Fruit fly (Drosophila melanogaster) Kc167 (cell line): ENCODE results near the gene CG8541.

Source experiments
- Myc ChIP-seq: fragments of >200 bp; optimal IDR thresholded peaks from 2 replicates; lab custom pipeline; 2017; ENCODE audit warnings: missing external identifiers
- h ChIP-seq: fragments of >200 bp; optimal IDR thresholded peaks from 3 replicates; lab custom pipeline; 2018; ENCODE audit warnings: missing external identifiers
- insv ChIP-seq: fragments of >200 bp; optimal IDR thresholded peaks from 3 replicates; lab custom pipeline; 2018; ENCODE audit warnings: missing external identifiers
- psq ChIP-seq: fragments of >200 bp; optimal IDR thresholded peaks from 2 replicates; lab custom pipeline; 2017; ENCODE audit warnings: missing external identifiers
- ttk ChIP-seq: sonication (Bioruptor generic); optimal IDR thresholded peaks from 2 replicates; lab custom pipeline; 2017; ENCODE audit warnings: missing external identifiers

- TF ChIP-seq h (lab: Kevin White, UChicago) (no peak), psq (no peak), insv (lab: Kevin White, UChicago) (no peak), Myc (lab: Kevin White, UChicago) (no peak), ttk (no peak)
These were observed 1.2 kb upstream of the CG8541 start, which contains the start of gene CG8543 for dm6 chr3L:7470202-7470601.
